Worm (Caenorhabditis elegans): ENCODE data around the gene slc-17.7.
A peak's percentile ranks its signal among the peaks of the same experiment; 100 is the strongest.

Gene slc-17.7

ce11 chrV:9266399-9266798 lies at the start of gene slc-17.7:
TSS of gene slc-17.7 (minus strand) at chrV:9266499.
- no peak for TF ChIP-seq hmg-1.1 (GFP tag; IDR thresholded peaks at IDR 0.05)
- no peak for TF ChIP-seq Y105C5A.15 (GFP tag; IDR thresholded peaks at IDR 0.05)
- TF ChIP-seq lsy-2 (tag; optimal IDR thresholded peaks at IDR 0.05) = no peak
- TF ChIP-seq dmd-9 (GFP tag; IDR thresholded peaks at IDR 0.05) = no peak

DNA sequence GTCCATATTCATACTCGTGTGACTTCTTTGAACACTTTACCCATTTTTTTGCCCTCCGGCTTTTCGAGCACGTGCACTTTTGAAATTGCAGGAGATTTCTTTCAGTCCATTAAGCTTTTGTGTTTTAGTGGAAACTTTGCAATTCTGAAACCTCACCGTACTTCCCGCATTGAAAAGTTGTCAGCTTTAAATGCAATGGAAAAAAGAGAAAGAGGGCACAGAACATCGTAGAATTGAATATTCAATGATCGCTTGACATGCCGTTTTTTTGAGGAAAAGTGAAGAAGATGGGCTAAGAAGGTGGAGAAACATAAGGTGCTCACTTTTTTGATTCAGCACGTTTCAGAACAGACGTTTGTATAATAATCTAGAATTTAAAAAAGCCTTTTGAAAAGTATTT lies 48.1 kb upstream of the slc-17.7 start:
- TF ChIP-seq F26F4.8 (GFP tag; conservative IDR thresholded peaks at IDR 0.05) = no peak
- TF ChIP-seq unc-62 (GFP tag; optimal IDR thresholded peaks at IDR 0.05 in 1 of 2) = peak in 1 of 2 experiments; percentile 96
- no peak for TF ChIP-seq unc-62 (tag; optimal IDR thresholded peaks at IDR 0.05)
- TF ChIP-seq zip-11 (GFP tag; IDR thresholded peaks at IDR 0.05) = no peak

ce11 chrV:9312377-9312776 lies 46.1 kb upstream of the slc-17.7 start:
- TF ChIP-seq fkh-10 (GFP tag; optimal IDR thresholded peaks at IDR 0.05) (peak; percentile 65), dpl-1 (GFP tag; optimal IDR thresholded peaks at IDR 0.05) (no peak), jun-1 (tag; optimal IDR thresholded peaks at IDR 0.05) (no peak), set-16 (GFP tag; IDR thresholded peaks at IDR 0.05) (no peak), F44E2.7 (GFP tag; IDR thresholded peaks at IDR 0.05) (no peak)

DNA sequence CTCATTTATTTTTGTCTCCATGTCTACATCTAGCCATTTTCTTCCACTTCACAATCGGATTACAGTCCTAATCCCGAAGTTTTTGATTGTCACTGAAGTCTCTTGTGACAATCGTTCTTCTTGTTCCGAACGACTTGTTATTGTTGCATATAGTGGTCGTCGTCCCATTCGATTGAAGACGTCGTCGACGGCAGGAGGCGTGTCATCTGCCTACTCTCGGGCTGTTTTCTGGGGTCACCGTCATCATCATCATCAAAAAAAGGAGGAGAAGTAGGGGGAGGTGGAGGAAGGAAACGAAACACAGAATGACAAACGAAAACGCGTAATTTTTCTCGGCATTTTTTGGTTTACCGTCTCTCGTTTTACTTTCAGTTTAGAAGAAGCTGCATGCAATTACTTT lies 38.8 kb upstream of the slc-17.7 start, which contains the start of gene F44A2.3:
F44A2.3 (plus strand) TSS at position 301 of the 400 bp plus-strand sequence.
- peak; percentile 9 for TF ChIP-seq dve-1 (tag; optimal IDR thresholded peaks at IDR 0.05; ENCODE audit: insufficient read depth)
- TF ChIP-seq fos-1 (tag; optimal IDR thresholded peaks at IDR 0.05) = no peak

- no peak for TF ChIP-seq madf-5 (GFP tag; IDR thresholded peaks at IDR 0.05)
- TF ChIP-seq D1046.2 (GFP tag; IDR thresholded peaks at IDR 0.05) = no peak
- no peak for TF ChIP-seq daf-16 (GFP tag; optimal IDR thresholded peaks at IDR 0.05)
- TF ChIP-seq daf-16 (tag; optimal IDR thresholded peaks at IDR 0.05) = no peak
- TF ChIP-seq zfp-3 (GFP tag; conservative IDR thresholded peaks at IDR 0.05) = no peak
- TF ChIP-seq mxl-2 (GFP tag; conservative IDR thresholded peaks at IDR 0.05) = no peak
- TF ChIP-seq sdz-12 (GFP tag; optimal IDR thresholded peaks at IDR 0.05) = no peak
- TF ChIP-seq lin-38 (GFP tag; IDR thresholded peaks at IDR 0.05) = no peak
Observed at ce11 chrV:9303026-9303425, 36.7 kb upstream of the slc-17.7 start, which contains the start of gene nhr-39. TSS of gene nhr-39 (plus strand) at chrV:9303326.

- TF ChIP-seq vab-7 (GFP tag; IDR thresholded peaks at IDR 0.05) = no peak
- TF ChIP-seq zag-1 (tag; optimal IDR thresholded peaks at IDR 0.05) = no peak
- TF ChIP-seq mxl-3 (GFP tag; optimal IDR thresholded peaks at IDR 0.05) = no peak
- TF ChIP-seq dmd-8 (GFP tag; IDR thresholded peaks at IDR 0.05) = no peak
- no peak for TF ChIP-seq daf-19 (GFP tag; conservative IDR thresholded peaks at IDR 0.05)
- TF ChIP-seq aly-2 (tag; optimal IDR thresholded peaks at IDR 0.05) = no peak
- TF ChIP-seq ces-1 (GFP tag; optimal IDR thresholded peaks at IDR 0.05) = no peak
- no peak for TF ChIP-seq dmd-9 (GFP tag; IDR thresholded peaks at IDR 0.05)
Observed at ce11 chrV:9297332-9297731, 31.0 kb upstream of the slc-17.7 start, which contains the start of gene F44A2.5. TSS of gene F44A2.5 (plus strand) at chrV:9297632.

ce11 chrV:9295581-9295980 lies 29.3 kb upstream of the slc-17.7 start:
- TF ChIP-seq unc-62 (GFP tag; optimal IDR thresholded peaks at IDR 0.05 in 1 of 2) (peak in 1 of 2 experiments; percentile 87), unc-62 (tag; optimal IDR thresholded peaks at IDR 0.05) (no peak), vab-7 (GFP tag; IDR thresholded peaks at IDR 0.05) (no peak)

All from whole organism, L4 larva.